Fruit fly (Drosophila melanogaster) whole organism, embryonic: ENCODE results near the gene CG11178.
A peak's percentile ranks its signal among the peaks of the same experiment; 100 is the strongest.

Experiments used
- CG10147 ChIP-seq: fragments of 200-800 bp; sonication (Bioruptor generic); optimal IDR thresholded peaks from 2 replicates; lab custom pipeline; 2019; ENCODE audit warnings: missing biosample characterization, mild to moderate bottlenecking, missing genetic modification characterization, moderate library complexity
- CG11085 ChIP-seq: fragments of 200-800 bp; sonication (Bioruptor generic); IDR thresholded peaks from 2 replicates; pipeline ENCODE4 v1.3.6; 2022; ENCODE audit warnings: missing biosample characterization, missing genetic modification characterization
- CG12236 ChIP-seq: fragments of 200-800 bp; sonication (Bioruptor generic); optimal IDR thresholded peaks from 2 replicates; lab custom pipeline; 2016; ENCODE audit warnings: missing biosample characterization, missing genetic modification characterization
- CG12391 ChIP-seq: fragments of 200-800 bp; sonication (Bioruptor generic); optimal IDR thresholded peaks from 3 replicates; lab custom pipeline; 2018; ENCODE audit warnings: missing biosample characterization, mild to moderate bottlenecking, missing genetic modification characterization, moderate library complexity
- CG12769 ChIP-seq: fragments of 200-800 bp; sonication (Bioruptor generic); optimal IDR thresholded peaks from 2 replicates; lab custom pipeline; 2019; ENCODE audit warnings: missing biosample characterization, mild to moderate bottlenecking, missing genetic modification characterization, moderate library complexity
- CG13287 ChIP-seq: fragments of 200-800 bp; sonication (Bioruptor generic); IDR thresholded peaks from 2 replicates; pipeline ENCODE4 v1.3.6; 2022; ENCODE audit warnings: missing biosample characterization, missing genetic modification characterization; ENCODE audit not compliant: partially characterized antibody
- CG14860 ChIP-seq: fragments of 200-800 bp; sonication (Bioruptor generic); IDR thresholded peaks from 3 replicates; pipeline ENCODE4 v1.3.6; 2022; ENCODE audit warnings: missing biosample characterization, missing genetic modification characterization; ENCODE audit not compliant: partially characterized antibody
- CG15269 ChIP-seq: fragments of 200-800 bp; sonication (Bioruptor generic); optimal IDR thresholded peaks from 2 replicates; lab custom pipeline; 2018; ENCODE audit warnings: missing biosample characterization, mild to moderate bottlenecking, missing genetic modification characterization, moderate library complexity
- CG16863 ChIP-seq: fragments of 200-800 bp; sonication (Bioruptor generic); optimal IDR thresholded peaks from 3 replicates; lab custom pipeline; 2016; ENCODE audit warnings: missing biosample characterization, missing genetic modification characterization
- CG17612 ChIP-seq: fragments of 200-800 bp; sonication (Bioruptor generic); IDR thresholded peaks from 2 replicates; pipeline ENCODE4 v1.3.6; 2022; ENCODE audit warnings: missing biosample characterization, missing genetic modification characterization
- CG2202 ChIP-seq: fragments of 200-800 bp; sonication (Bioruptor generic); optimal IDR thresholded peaks from 2 replicates; lab custom pipeline; 2018; ENCODE audit warnings: missing biosample characterization, mild to moderate bottlenecking, missing genetic modification characterization
- CG2678 ChIP-seq: fragments of 200-800 bp; sonication (Bioruptor generic); optimal IDR thresholded peaks from 3 replicates; lab custom pipeline; 2019; ENCODE audit warnings: missing biosample characterization, mild to moderate bottlenecking, missing genetic modification characterization, moderate library complexity
- CG3847 ChIP-seq: fragments of 200-800 bp; sonication (Bioruptor generic); IDR thresholded peaks from 2 replicates; pipeline ENCODE4 v1.3.6; 2022; ENCODE audit warnings: missing biosample characterization, missing genetic modification characterization
- CG4360 ChIP-seq: fragments of 200-800 bp; sonication (Bioruptor generic); IDR thresholded peaks from 2 replicates; pipeline ENCODE4 v1.3.6; 2022; ENCODE audit warnings: missing biosample characterization, missing genetic modification characterization
- CG4404 ChIP-seq: fragments of 200-800 bp; sonication (Bioruptor generic); IDR thresholded peaks from 2 replicates; pipeline ENCODE4 v1.3.6; 2022; ENCODE audit warnings: missing biosample characterization, missing genetic modification characterization
- CG6175 ChIP-seq: fragments of 200-800 bp; sonication (Bioruptor generic); IDR thresholded peaks from 3 replicates; pipeline ENCODE4 v1.3.6; 2022; ENCODE audit warnings: missing biosample characterization, missing genetic modification characterization
- CG6689 ChIP-seq: fragments of 200-800 bp; sonication (Bioruptor generic); IDR thresholded peaks from 2 replicates; pipeline ENCODE4 v1.3.6; 2022; ENCODE audit warnings: missing biosample characterization, missing genetic modification characterization
- CG6854 ChIP-seq: fragments of 200-800 bp; sonication (Bioruptor generic); optimal IDR thresholded peaks from 3 replicates; lab custom pipeline; 2017; ENCODE audit warnings: missing biosample characterization, mild to moderate bottlenecking, missing genetic modification characterization
- CG7372 ChIP-seq: fragments of 200-800 bp; sonication (Bioruptor generic); IDR thresholded peaks from 2 replicates; pipeline ENCODE4 v1.3.6; 2022; ENCODE audit warnings: missing biosample characterization, missing genetic modification characterization
- CG7987 ChIP-seq: fragments of 200-800 bp; sonication (Bioruptor generic); optimal IDR thresholded peaks from 2 replicates; lab custom pipeline; 2018; ENCODE audit warnings: missing biosample characterization, mild to moderate bottlenecking, missing genetic modification characterization, moderate library complexity
- CG8359 ChIP-seq: fragments of 200-800 bp; sonication (Bioruptor generic); optimal IDR thresholded peaks from 2 replicates; lab custom pipeline; 2017; ENCODE audit warnings: missing biosample characterization, mild to moderate bottlenecking, missing genetic modification characterization, borderline replicate concordance
- CG8388 ChIP-seq: fragments of 200-800 bp; sonication (Bioruptor generic); optimal IDR thresholded peaks from 2 replicates; lab custom pipeline; 2019; ENCODE audit warnings: missing biosample characterization, mild to moderate bottlenecking, missing genetic modification characterization, moderate library complexity
- CHES-1-like ChIP-seq: fragments of 200-800 bp; sonication (Bioruptor generic); optimal IDR thresholded peaks from 2 replicates; lab custom pipeline; 2016; ENCODE audit warnings: missing biosample characterization, missing genetic modification characterization
- CTCF ChIP-seq: fragments of 200-800 bp; sonication (Bioruptor generic); optimal IDR thresholded peaks from 2 replicates; lab custom pipeline; 2017; ENCODE audit warnings: missing biosample characterization, mild to moderate bottlenecking, missing genetic modification characterization, moderate library complexity
- CkIIα-i1 ChIP-seq: fragments of 200-800 bp; sonication (Bioruptor generic); IDR thresholded peaks from 2 replicates; pipeline ENCODE4 v1.3.6; 2022; ENCODE audit warnings: missing biosample characterization, missing genetic modification characterization
- CoRest ChIP-seq: fragments of 200-800 bp; sonication (Bioruptor generic); optimal IDR thresholded peaks from 3 replicates; lab custom pipeline; 2018; ENCODE audit warnings: missing biosample characterization, mild to moderate bottlenecking, missing genetic modification characterization, moderate library complexity
- Doc2 ChIP-seq: fragments of 200-800 bp; sonication (Bioruptor generic); IDR thresholded peaks from 2 replicates; pipeline ENCODE4 v1.3.6; 2022; ENCODE audit warnings: missing biosample characterization, missing genetic modification characterization
- GATAe ChIP-seq: fragments of 200-800 bp; sonication (Bioruptor generic); conservative IDR thresholded peaks from 2 replicates; pipeline ENCODE4 v1.3.6; 2022; ENCODE audit warnings: missing biosample characterization, missing genetic modification characterization
- HLH4C ChIP-seq: fragments of 200-800 bp; sonication (Bioruptor generic); IDR thresholded peaks from 3 replicates; pipeline ENCODE4 v1.3.6; 2022; ENCODE audit warnings: missing biosample characterization, missing genetic modification characterization; ENCODE audit not compliant: partially characterized antibody
- Jarid2 ChIP-seq: fragments of 200-800 bp; sonication (Bioruptor generic); optimal IDR thresholded peaks from 3 replicates; lab custom pipeline; 2017; ENCODE audit warnings: mild to moderate bottlenecking, missing biosample characterization, missing genetic modification reagents, missing genetic modification characterization
- Opbp ChIP-seq: fragments of 200-800 bp; sonication (Bioruptor generic); IDR thresholded peaks from 3 replicates; pipeline ENCODE4 v1.3.6; 2022; ENCODE audit warnings: missing biosample characterization, missing genetic modification characterization; ENCODE audit not compliant: partially characterized antibody
- Side ChIP-seq: fragments of 200-800 bp; sonication (Bioruptor generic); optimal IDR thresholded peaks from 2 replicates; lab custom pipeline; 2016; ENCODE audit warnings: missing biosample characterization, missing genetic modification characterization
- Tbp ChIP-seq: fragments of >200 bp; optimal IDR thresholded peaks from 2 replicates; lab custom pipeline; 2018; ENCODE audit warnings: missing biosample characterization, missing genetic modification characterization
- ac ChIP-seq: fragments of 200-800 bp; sonication (Bioruptor generic); optimal IDR thresholded peaks from 3 replicates; lab custom pipeline; 2017; ENCODE audit warnings: missing biosample characterization, mild to moderate bottlenecking, missing genetic modification characterization
- al ChIP-seq: fragments of 200-800 bp; sonication (Bioruptor generic); IDR thresholded peaks from 2 replicates; pipeline ENCODE4 v1.3.6; 2022; ENCODE audit warnings: missing biosample characterization, missing genetic modification characterization
- aop ChIP-seq: fragments of 200-800 bp; sonication (Bioruptor generic); IDR thresholded peaks from 2 replicates; pipeline ENCODE4 v1.3.6; 2022; ENCODE audit warnings: missing biosample characterization, missing genetic modification characterization
- ase ChIP-seq: fragments of 200-800 bp; sonication (Bioruptor generic); IDR thresholded peaks from 3 replicates; pipeline ENCODE4 v1.3.6; 2022; ENCODE audit warnings: missing biosample characterization, missing genetic modification characterization
- cg ChIP-seq: fragments of 200-800 bp; sonication (Bioruptor generic); optimal IDR thresholded peaks from 3 replicates; lab custom pipeline; 2019; ENCODE audit warnings: missing biosample characterization, mild to moderate bottlenecking, missing genetic modification characterization, moderate library complexity
- crc ChIP-seq: fragments of 200-800 bp; sonication (Bioruptor generic); optimal IDR thresholded peaks from 2 replicates; lab custom pipeline; 2016; ENCODE audit warnings: missing biosample characterization, missing genetic modification characterization
- dan ChIP-seq: fragments of 200-800 bp; sonication (Bioruptor generic); IDR thresholded peaks from 2 replicates; pipeline ENCODE4 v1.3.6; 2022; ENCODE audit warnings: missing biosample characterization, missing genetic modification characterization
- ftz-f1 ChIP-seq: fragments of 200-800 bp; sonication (Bioruptor generic); optimal IDR thresholded peaks from 2 replicates; lab custom pipeline; 2016; ENCODE audit warnings: missing biosample characterization, missing genetic modification characterization
- grau ChIP-seq: fragments of 200-800 bp; optimal IDR thresholded peaks from 3 replicates; lab custom pipeline; 2019; ENCODE audit warnings: missing biosample characterization, mild to moderate bottlenecking, missing genetic modification characterization, moderate library complexity
- nerfin-2 ChIP-seq: fragments of 200-800 bp; sonication (Bioruptor generic); IDR thresholded peaks from 2 replicates; pipeline ENCODE4 v1.3.6; 2022; ENCODE audit warnings: missing biosample characterization, missing genetic modification characterization; ENCODE audit not compliant: partially characterized antibody
- peb ChIP-seq: fragments of 200-800 bp; sonication (Bioruptor generic); IDR thresholded peaks from 2 replicates; pipeline ENCODE4 v1.3.6; 2022; ENCODE audit warnings: missing biosample characterization, missing genetic modification characterization
- slou ChIP-seq: fragments of 200-800 bp; sonication (Bioruptor generic); optimal IDR thresholded peaks from 3 replicates; lab custom pipeline; 2016; ENCODE audit warnings: missing biosample characterization, missing genetic modification characterization
- slp2 ChIP-seq: fragments of 200-800 bp; sonication (Bioruptor generic); optimal IDR thresholded peaks from 2 replicates; lab custom pipeline; 2016; ENCODE audit warnings: missing biosample characterization, missing genetic modification characterization
- tin ChIP-seq: fragments of 200-800 bp; sonication (Bioruptor generic); optimal IDR thresholded peaks from 3 replicates; lab custom pipeline; 2016; ENCODE audit warnings: missing biosample characterization, missing genetic modification characterization
- toy ChIP-seq: fragments of 200-800 bp; sonication (Bioruptor generic); IDR thresholded peaks from 2 replicates; pipeline ENCODE4 v1.3.6; 2022; ENCODE audit warnings: missing biosample characterization, missing genetic modification characterization
- tx ChIP-seq: fragments of 200-800 bp; sonication (Bioruptor generic); optimal IDR thresholded peaks from 2 replicates; lab custom pipeline; 2016; ENCODE audit warnings: missing biosample characterization, missing genetic modification characterization
- unc-4 ChIP-seq: fragments of 200-800 bp; sonication (Bioruptor generic); IDR thresholded peaks from 2 replicates; pipeline ENCODE4 v1.3.6; 2022; ENCODE audit warnings: missing biosample characterization, missing genetic modification characterization; ENCODE audit not compliant: partially characterized antibody
- vfl ChIP-seq: fragments of 200-800 bp; sonication (Bioruptor generic); optimal IDR thresholded peaks from 2 replicates; lab custom pipeline; 2016; ENCODE audit warnings: missing biosample characterization, missing genetic modification characterization
- vnd ChIP-seq: fragments of 200-800 bp; sonication (Bioruptor generic); IDR thresholded peaks from 3 replicates; pipeline ENCODE4 v1.3.6; 2022; ENCODE audit warnings: missing biosample characterization, missing genetic modification characterization; ENCODE audit not compliant: partially characterized antibody

CG11178 gene

DNA sequence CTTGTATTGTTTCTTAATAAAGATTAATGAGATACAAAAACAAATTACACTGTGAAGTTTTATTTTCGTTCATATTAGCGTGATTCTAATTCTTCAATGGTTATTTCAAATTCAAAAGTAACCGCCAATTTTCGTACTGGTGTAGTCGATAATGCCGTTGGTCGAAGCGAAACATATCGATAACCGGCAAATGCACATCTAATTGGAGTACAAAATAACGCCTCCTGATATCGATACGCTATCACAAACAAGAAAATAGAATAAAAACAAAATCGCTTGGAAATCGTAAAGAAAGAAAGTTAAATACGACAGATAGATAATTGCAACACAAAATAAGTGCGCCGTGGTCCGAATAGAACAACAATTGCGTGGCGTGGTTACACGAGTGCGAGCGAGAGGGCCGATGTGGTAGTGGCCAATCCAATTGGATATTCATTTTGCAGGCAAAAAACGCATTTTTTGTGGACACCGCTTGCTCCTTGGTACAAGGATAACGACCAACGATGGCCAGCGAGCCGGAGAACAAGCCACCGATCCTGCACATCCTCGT, 536 bp downstream of the CG11178 start (continued):
- TF ChIP-seq CG2202 (tag; lab: Kevin White, UChicago) (no peak), CG8359 (GFP tag; lab: Kevin White, UChicago) (no peak), nerfin-2 (GFP tag; lab: Robert Waterston, UW) (peak; percentile 25; the same call in 1 of the 2 replicates), CG11085 (GFP tag; lab: Robert Waterston, UW) (no peak), slp2 (GFP tag; lab: Kevin White, UChicago) (no peak), al (GFP tag; lab: Robert Waterston, UW) (no peak), CG6854 (GFP tag; lab: Kevin White, UChicago) (no peak), CG7987 (GFP tag; lab: Kevin White, UChicago) (no peak), GATAe (no peak), Jarid2 (no peak), CG12391 (tag; lab: Kevin White, UChicago) (no peak), CG8388 (no peak), CG12236 (GFP tag; lab: Kevin White, UChicago) (no peak), CG6175 (GFP tag; lab: Robert Waterston, UW) (no peak), CG6689 (GFP tag; lab: Robert Waterston, UW) (no peak), Tbp (GFP tag; lab: Kevin White, UChicago) (no peak), CG15269 (tag; lab: Kevin White, UChicago) (no peak), toy (no peak), aop (GFP tag; lab: Robert Waterston, UW) (no peak), CTCF (peak; percentile 0), CHES-1-like (GFP tag; lab: Kevin White, UChicago) (no peak), CG10147 (GFP tag; lab: Kevin White, UChicago) (no peak), ase (no peak), CG2678 (tag; lab: Kevin White, UChicago) (no peak), peb (GFP tag; lab: Robert Waterston, UW) (no peak), slou (no peak), tin (GFP tag; lab: Kevin White, UChicago) (no peak), CG4404 (GFP tag; lab: Robert Waterston, UW) (no peak), CkIIα-i1 (GFP tag; lab: Robert Waterston, UW) (no peak), cg (GFP tag; lab: Kevin White, UChicago) (no peak), grau (tag; lab: Kevin White, UChicago) (no peak), Opbp (GFP tag; lab: Robert Waterston, UW) (peak; percentile 81), Doc2 (no peak), HLH4C (GFP tag; lab: Robert Waterston, UW) (peak; percentile 68), CG7372 (GFP tag; lab: Robert Waterston, UW) (no peak), vnd (GFP tag; lab: Robert Waterston, UW) (peak; percentile 59; the same call in 1 of the 3 replicates), CG4360 (GFP tag; lab: Robert Waterston, UW) (no peak), CG16863 (GFP tag; lab: Kevin White, UChicago) (no peak), vfl (GFP tag; lab: Kevin White, UChicago) (no peak), crc (no peak), CG12769 (tag; lab: Kevin White, UChicago) (no peak), CoRest (tag; lab: Kevin White, UChicago) (no peak), ac (GFP tag; lab: Kevin White, UChicago) (no peak), CG3847 (no peak), CG13287 (GFP tag; lab: Robert Waterston, UW) (peak; percentile 84), Side (GFP tag; lab: Kevin White, UChicago) (no peak), CG17612 (GFP tag; lab: Robert Waterston, UW) (no peak), ftz-f1 (GFP tag; lab: Kevin White, UChicago) (no peak), unc-4 (GFP tag; lab: Robert Waterston, UW) (peak; percentile 71), dan (GFP tag; lab: Robert Waterston, UW) (no peak), CG14860 (peak; percentile 61; the same call in 2 of the 3 replicates), tx (GFP tag; lab: Kevin White, UChicago) (no peak)
